Worm (Caenorhabditis elegans) whole organism, L3 larva: ENCODE measurements around the gene ZC239.5.
"Not testable (repeated sequence)": the region's sequence is repeated elsewhere in the genome, so short reads cannot be mapped to it uniquely, and the experiment has no call there.

Experiments
- R02D3.7 ChIP-seq: fragments of 150-350 bp; optimal IDR thresholded peaks from 2 replicates; lab custom pipeline; 2014; ENCODE audit warnings: missing biosample characterization, missing genetic modification characterization
- ZK546.5 ChIP-seq: sonication (generic microtip); optimal IDR thresholded peaks from 2 replicates; lab custom pipeline; 2017; ENCODE audit warnings: missing biosample characterization, missing genetic modification characterization
- aly-2 ChIP-seq: fragments of 150-350 bp; optimal IDR thresholded peaks from 2 replicates; lab custom pipeline; 2014; ENCODE audit warnings: missing biosample characterization, missing genetic modification characterization
- ama-1 ChIP-seq: fragments of 150-350 bp; optimal IDR thresholded peaks from 2 replicates; lab custom pipeline; 2018
- ceh-28 ChIP-seq: fragments of 150-350 bp; optimal IDR thresholded peaks from 2 replicates; lab custom pipeline; 2014; ENCODE audit warnings: missing biosample characterization, missing genetic modification reagents, missing genetic modification characterization
- ceh-82 ChIP-seq: fragments of 150-350 bp; optimal IDR thresholded peaks from 2 replicates; lab custom pipeline; 2014; ENCODE audit warnings: missing biosample characterization, missing genetic modification characterization
- ceh-9 ChIP-seq: sonication (generic microtip); optimal IDR thresholded peaks from 2 replicates; lab custom pipeline; 2018; ENCODE audit warnings: missing biosample characterization, missing genetic modification characterization
- daf-12 ChIP-seq: fragments of 150-350 bp; optimal IDR thresholded peaks from 2 replicates; lab custom pipeline; 2014; ENCODE audit warnings: missing biosample characterization, missing genetic modification reagents, missing genetic modification characterization
- egl-27 ChIP-seq: sonication (generic microtip); optimal IDR thresholded peaks from 4 replicates; lab custom pipeline; 2017; ENCODE audit warnings: missing biosample characterization, missing genetic modification reagents, missing genetic modification characterization
- egl-5 ChIP-seq: fragments of 150-350 bp; optimal IDR thresholded peaks from 2 replicates; lab custom pipeline; 2017; ENCODE audit warnings: missing biosample characterization, missing genetic modification reagents, missing genetic modification characterization, inconsistent platforms
- elt-1 ChIP-seq: fragments of 150-350 bp; optimal IDR thresholded peaks from 2 replicates; lab custom pipeline; 2014; ENCODE audit warnings: missing biosample characterization, missing genetic modification characterization
- elt-2 ChIP-seq: sonication (generic microtip); optimal IDR thresholded peaks from 2 replicates; lab custom pipeline; 2016; ENCODE audit warnings: missing genetic modification reagents, mild to moderate bottlenecking, missing genetic modification characterization, missing compliant biosample characterization
- elt-3 ChIP-seq, 3 experiments: fragments of 150-350 bp in 1 of 3; sonication (generic microtip) in 2 of 3; optimal IDR thresholded peaks; 2 replicates in 2 of 3; 4 replicates in 1 of 3; lab custom pipeline; 2014 to 2017; ENCODE audit warnings: missing biosample characterization in 3 of 3, missing genetic modification characterization in 3 of 3
- eor-1 ChIP-seq, 2 experiments: fragments of 150-350 bp; optimal IDR thresholded peaks; 2 replicates each; lab custom pipeline; 2014 to 2018; ENCODE audit warnings: missing biosample characterization in 2 of 2, missing genetic modification characterization in 2 of 2
- fkh-10 ChIP-seq: sonication (generic microtip); optimal IDR thresholded peaks from 2 replicates; lab custom pipeline; 2017; ENCODE audit warnings: missing biosample characterization, missing genetic modification reagents, missing genetic modification characterization
- fkh-2 ChIP-seq: fragments of 150-350 bp; optimal IDR thresholded peaks from 2 replicates; lab custom pipeline; 2014; ENCODE audit warnings: missing biosample characterization, missing genetic modification reagents, missing genetic modification characterization
- fos-1 ChIP-seq: fragments of 150-350 bp; optimal IDR thresholded peaks from 2 replicates; lab custom pipeline; 2014; ENCODE audit warnings: missing biosample characterization, missing genetic modification characterization
- lin-39 ChIP-seq: fragments of 150-350 bp; optimal IDR thresholded peaks from 2 replicates; lab custom pipeline; 2018; ENCODE audit warnings: missing biosample characterization, missing genetic modification reagents, missing genetic modification characterization
- lsy-12 ChIP-seq: sonication (generic microtip); optimal IDR thresholded peaks from 2 replicates; lab custom pipeline; 2016; ENCODE audit warnings: mild to moderate bottlenecking, missing genetic modification characterization, missing compliant biosample characterization
- mml-1 ChIP-seq: fragments of 150-350 bp; sonication (generic microtip); optimal IDR thresholded peaks from 3 replicates; lab custom pipeline; 2014; ENCODE audit warnings: missing biosample characterization, missing genetic modification characterization
- nfya-1 ChIP-seq: sonication (generic microtip); optimal IDR thresholded peaks from 2 replicates; lab custom pipeline; 2017; ENCODE audit warnings: missing genetic modification characterization, mild to moderate bottlenecking, missing compliant biosample characterization, antibody characterized with exemption, moderate library complexity; ENCODE audit not compliant: insufficient read depth
- nhr-12 ChIP-seq: fragments of 150-350 bp; optimal IDR thresholded peaks from 2 replicates; lab custom pipeline; 2014; ENCODE audit warnings: missing biosample characterization, missing genetic modification characterization
- nhr-237 ChIP-seq: fragments of 150-350 bp; optimal IDR thresholded peaks from 2 replicates; lab custom pipeline; 2014; ENCODE audit warnings: missing biosample characterization, missing genetic modification characterization
- nhr-25 ChIP-seq: sonication (generic microtip); optimal IDR thresholded peaks from 2 replicates; lab custom pipeline; 2017; ENCODE audit warnings: missing biosample characterization, missing genetic modification characterization
- nhr-28 ChIP-seq: fragments of 150-350 bp; optimal IDR thresholded peaks from 2 replicates; lab custom pipeline; 2014; ENCODE audit warnings: missing biosample characterization, missing genetic modification characterization
- nhr-43 ChIP-seq: sonication (generic microtip); optimal IDR thresholded peaks from 2 replicates; lab custom pipeline; 2016; ENCODE audit warnings: mild to moderate bottlenecking, missing genetic modification characterization, missing compliant biosample characterization; ENCODE audit not compliant: poor library complexity, severe bottlenecking
- nhr-67 ChIP-seq: fragments of 150-350 bp; optimal IDR thresholded peaks from 2 replicates; lab custom pipeline; 2014; ENCODE audit warnings: missing biosample characterization, missing genetic modification characterization
- nhr-77 ChIP-seq: fragments of 150-350 bp; optimal IDR thresholded peaks from 2 replicates; lab custom pipeline; 2014; ENCODE audit warnings: missing biosample characterization, missing genetic modification characterization
- pha-4 ChIP-seq: fragments of 150-350 bp; optimal IDR thresholded peaks from 2 replicates; lab custom pipeline; 2014; ENCODE audit warnings: missing biosample characterization, missing genetic modification reagents, missing genetic modification characterization
- pqm-1 ChIP-seq: fragments of 150-350 bp; optimal IDR thresholded peaks from 2 replicates; lab custom pipeline; 2017; ENCODE audit warnings: missing biosample characterization, missing genetic modification characterization, inconsistent platforms
- sea-2 ChIP-seq: fragments of 150-350 bp; sonication (generic microtip); optimal IDR thresholded peaks from 4 replicates; lab custom pipeline; 2014; ENCODE audit warnings: missing biosample characterization, missing genetic modification reagents, missing genetic modification characterization
- skn-1 ChIP-seq: fragments of 150-350 bp; optimal IDR thresholded peaks from 2 replicates; lab custom pipeline; 2014; ENCODE audit warnings: missing biosample characterization, missing genetic modification characterization
- tbx-2 ChIP-seq: sonication (generic microtip); optimal IDR thresholded peaks from 2 replicates; lab custom pipeline; 2016; ENCODE audit warnings: mild to moderate bottlenecking, missing genetic modification characterization, missing compliant biosample characterization
- unc-39 ChIP-seq: sonication (generic microtip); optimal IDR thresholded peaks from 4 replicates; lab custom pipeline; 2017; ENCODE audit warnings: missing biosample characterization, missing genetic modification characterization
- zag-1 ChIP-seq: fragments of 150-350 bp; optimal IDR thresholded peaks from 2 replicates; lab custom pipeline; 2014; ENCODE audit warnings: missing biosample characterization, missing genetic modification characterization
- ztf-11 ChIP-seq: fragments of 150-350 bp; optimal IDR thresholded peaks from 2 replicates; lab custom pipeline; 2014; ENCODE audit warnings: missing biosample characterization, missing genetic modification characterization
- ztf-4 ChIP-seq: fragments of 150-350 bp; optimal IDR thresholded peaks from 2 replicates; lab custom pipeline; 2014; ENCODE audit warnings: missing biosample characterization, missing genetic modification characterization

The ZC239.5 gene

ce11 chrII:3195739-3196138, 14.7 kb upstream of the ZC239.5 start:
- no peak for TF ChIP-seq nhr-28 (tag; lab: Kevin White, UChicago)
- TF ChIP-seq ZK546.5 (tag; lab: Kevin White, UChicago): no peak
- no peak for TF ChIP-seq nhr-77
- TF ChIP-seq egl-27 (tag; lab: Kevin White, UChicago): no peak
- TF ChIP-seq tbx-2: no peak
- no peak for TF ChIP-seq nhr-43 (tag; lab: Kevin White, UChicago)
- no peak for TF ChIP-seq R02D3.7 (tag; lab: Kevin White, UChicago)
- no peak for TF ChIP-seq lin-39 (tag; lab: Kevin White, UChicago)
- no peak for TF ChIP-seq elt-1 (tag; lab: Kevin White, UChicago)
- TF ChIP-seq skn-1 (tag; lab: Kevin White, UChicago): no peak
- no peak for TF ChIP-seq ztf-4 (tag; lab: Kevin White, UChicago)
- TF ChIP-seq aly-2 (tag; lab: Kevin White, UChicago): no peak
- TF ChIP-seq ama-1 (lab: Kevin White, UChicago): no peak
- TF ChIP-seq nhr-25 (tag; lab: Kevin White, UChicago): no peak
- no peak for TF ChIP-seq zag-1 (tag; lab: Kevin White, UChicago)
- TF ChIP-seq elt-2: no peak
- no peak for TF ChIP-seq nhr-67
- no peak for TF ChIP-seq eor-1 (tag; optimal IDR thresholded peaks at IDR 0.05; lab: Kevin White, UChicago)
- TF ChIP-seq nhr-12 (tag; lab: Kevin White, UChicago): no peak
- TF ChIP-seq mml-1: no peak

ce11 chrII:3196966-3197365, 13.5 kb upstream of the ZC239.5 start, which contains the start of gene gcy-15:
Gene gcy-15 (minus strand): TSS chrII:3197066.
- TF ChIP-seq ceh-9 (tag; lab: Kevin White, UChicago): no peak
- TF ChIP-seq nhr-67: no peak
- no peak for TF ChIP-seq pqm-1 (tag; lab: Kevin White, UChicago)
- TF ChIP-seq ZK546.5 (tag; lab: Kevin White, UChicago): no peak
- no peak for TF ChIP-seq fkh-10
- TF ChIP-seq fkh-2 (tag; lab: Kevin White, UChicago): no peak
- TF ChIP-seq elt-3 (tag; optimal IDR thresholded peaks at IDR 0.05; lab: Kevin White, UChicago): no peak
- TF ChIP-seq R02D3.7 (tag; lab: Kevin White, UChicago): no peak
- no peak for TF ChIP-seq ceh-82 (tag; lab: Kevin White, UChicago)
- no peak for TF ChIP-seq egl-5
- TF ChIP-seq pha-4 (tag; lab: Kevin White, UChicago): no peak
- no peak for TF ChIP-seq nhr-43 (tag; lab: Kevin White, UChicago)
- no peak for TF ChIP-seq ztf-4 (tag; lab: Kevin White, UChicago)
- no peak for TF ChIP-seq ztf-11

- TF ChIP-seq elt-3 (tag; optimal IDR thresholded peaks at IDR 0.05; lab: Kevin White, UChicago) (no peak), eor-1 (tag; optimal IDR thresholded peaks at IDR 0.05; lab: Kevin White, UChicago) (no peak), elt-1 (tag; lab: Kevin White, UChicago) (no peak), ZK546.5 (tag; lab: Kevin White, UChicago) (no peak), ama-1 (lab: Kevin White, UChicago) (no peak), ztf-11 (no peak), ceh-28 (no peak), lin-39 (tag; lab: Kevin White, UChicago) (no peak), pqm-1 (tag; lab: Kevin White, UChicago) (no peak), daf-12 (tag; lab: Kevin White, UChicago) (no peak), egl-27 (tag; lab: Kevin White, UChicago) (no peak), fkh-10 (no peak)
Measured at ce11 chrII:3198998-3199397, 11.5 kb upstream of the ZC239.5 start, which contains the start of gene sri-51. Gene sri-51 (minus strand): TSS chrII:3199098.

ce11 chrII:3201242-3201641, 9.2 kb upstream of the ZC239.5 start, which contains the start of gene sri-48:
Gene sri-48 (minus strand): TSS chrII:3201342.
- not testable (repeated sequence) for TF ChIP-seq nhr-43, nhr-237, pha-4 (tag; lab: Kevin White, UChicago)

- TF ChIP-seq ZK546.5 (tag; lab: Kevin White, UChicago) (no peak), nfya-1 (no peak), lin-39 (tag; lab: Kevin White, UChicago) (no peak), elt-2 (no peak), egl-27 (tag; lab: Kevin White, UChicago) (no peak), nhr-77 (no peak), ama-1 (lab: Kevin White, UChicago) (no peak), fos-1 (tag; lab: Kevin White, UChicago) (no peak), lsy-12 (no peak), sea-2 (GFP tag; lab: Kevin White, UChicago) (no peak), unc-39 (tag; lab: Kevin White, UChicago) (no peak), mml-1 (no peak), ztf-11 (no peak)
Measured at ce11 chrII:3202519-3202918, 7.9 kb upstream of the ZC239.5 start, which contains the start of gene sri-53. Gene sri-53 (minus strand): TSS chrII:3202619.
